Fruit fly (Drosophila melanogaster): ENCODE results near the gene ogre.

Gene ogre

dm6 chrX:6991286-6991685 is at the start of gene ogre:
Gene ogre, minus strand, starts transcription at chrX:6991318.
- TF ChIP-seq Dif (GFP tag; optimal IDR thresholded peaks at IDR 0.05; ENCODE audit: partially characterized antibody) = peak; percentile 45
- no peak for TF ChIP-seq rgr (GFP tag; optimal IDR thresholded peaks at IDR 0.05)
- TF ChIP-seq Vsx2 (GFP tag; optimal IDR thresholded peaks at IDR 0.05; ENCODE audit: partially characterized antibody) = peak; percentile 43

- TF ChIP-seq N (GFP tag; optimal IDR thresholded peaks at IDR 0.05) = no peak
- TF ChIP-seq CrebA (GFP tag; optimal IDR thresholded peaks at IDR 0.05; ENCODE audit: borderline replicate concordance) = no peak
- TF ChIP-seq dmrt93B (GFP tag; optimal IDR thresholded peaks at IDR 0.05) = no peak
- TF ChIP-seq lola (GFP tag; optimal IDR thresholded peaks at IDR 0.05) = no peak
- no peak for TF ChIP-seq Myc (optimal IDR thresholded peaks at IDR 0.05)
Observed at dm6 chrX:7040205-7040866, 49.2 kb upstream of the ogre start, which contains the start of gene CG14427. Gene CG14427, plus strand, starts transcription at chrX:7040603.

- TF ChIP-seq br (GFP tag; optimal IDR thresholded peaks at IDR 0.05) (no peak), Hr78 (GFP tag; optimal IDR thresholded peaks at IDR 0.05) (no peak), Dfd (GFP tag; optimal IDR thresholded peaks at IDR 0.05) (no peak), Myc (optimal IDR thresholded peaks at IDR 0.05) (no peak), CrebA (GFP tag; optimal IDR thresholded peaks at IDR 0.05; ENCODE audit: borderline replicate concordance) (no peak), psq (GFP tag; optimal IDR thresholded peaks at IDR 0.05) (no peak), lola (GFP tag; optimal IDR thresholded peaks at IDR 0.05) (no peak), brk (GFP tag; optimal IDR thresholded peaks at IDR 0.05) (no peak), sv (GFP tag; optimal IDR thresholded peaks at IDR 0.05) (no peak), foxo (GFP tag; optimal IDR thresholded peaks at IDR 0.05) (no peak), woc (GFP tag; optimal IDR thresholded peaks at IDR 0.05) (no peak), dsf (GFP tag; optimal IDR thresholded peaks at IDR 0.05; ENCODE audit: borderline replicate concordance) (no peak), CG32264 (GFP tag; optimal IDR thresholded peaks at IDR 0.05) (no peak), Hr83 (GFP tag; optimal IDR thresholded peaks at IDR 0.05; ENCODE audit: poor library complexity, severe bottlenecking) (no peak), dl (GFP tag; optimal IDR thresholded peaks at IDR 0.05; ENCODE audit: insufficient read depth in 1 of 2, partially characterized antibody in 2 of 2) (no peak), N (GFP tag; optimal IDR thresholded peaks at IDR 0.05) (no peak), rgr (GFP tag; optimal IDR thresholded peaks at IDR 0.05) (no peak)
Observed at dm6 chrX:7037061-7037460, 45.9 kb upstream of the ogre start.

dm6 chrX:7034892-7035291 is 43.8 kb upstream of the ogre start:
- TF ChIP-seq h (GFP tag; optimal IDR thresholded peaks at IDR 0.05) = no peak
- TF ChIP-seq rgr (GFP tag; optimal IDR thresholded peaks at IDR 0.05) = no peak
- no peak for TF ChIP-seq dmrt93B (GFP tag; optimal IDR thresholded peaks at IDR 0.05)
- TF ChIP-seq HLH106 (tag; optimal IDR thresholded peaks at IDR 0.05) = no peak
- no peak for TF ChIP-seq OdsH (GFP tag; optimal IDR thresholded peaks at IDR 0.05)
- no peak for TF ChIP-seq fru (GFP tag; optimal IDR thresholded peaks at IDR 0.05)
- no peak for TF ChIP-seq sv (GFP tag; optimal IDR thresholded peaks at IDR 0.05)
- TF ChIP-seq Abd-B (GFP tag; optimal IDR thresholded peaks at IDR 0.05) = no peak
- TF ChIP-seq dsf (GFP tag; optimal IDR thresholded peaks at IDR 0.05; ENCODE audit: borderline replicate concordance) = no peak

dm6 chrX:7014931-7015428 is 23.9 kb upstream of the ogre start:
- TF ChIP-seq Abd-B (GFP tag; optimal IDR thresholded peaks at IDR 0.05) = no peak
- no peak for TF ChIP-seq usp (GFP tag; optimal IDR thresholded peaks at IDR 0.05)
- peak; percentile 38 for TF ChIP-seq HLH106 (tag; optimal IDR thresholded peaks at IDR 0.05)
- TF ChIP-seq tai (GFP tag; optimal IDR thresholded peaks at IDR 0.05) = peak; percentile 68
- no peak for TF ChIP-seq Dif (GFP tag; optimal IDR thresholded peaks at IDR 0.05; ENCODE audit: partially characterized antibody)
- no peak for TF ChIP-seq CG9705 (GFP tag; optimal IDR thresholded peaks at IDR 0.05)
- TF ChIP-seq Rel (GFP tag; optimal IDR thresholded peaks at IDR 0.05) = no peak
- TF ChIP-seq Rel (tag; optimal IDR thresholded peaks at IDR 0.05) = peak; percentile 8
- peak; percentile 57 for TF ChIP-seq Hnf4 (GFP tag; optimal IDR thresholded peaks at IDR 0.05)
- TF ChIP-seq CrebA (GFP tag; optimal IDR thresholded peaks at IDR 0.05; ENCODE audit: borderline replicate concordance) = no peak
- no peak for TF ChIP-seq lola (GFP tag; optimal IDR thresholded peaks at IDR 0.05)
- TF ChIP-seq br (GFP tag; optimal IDR thresholded peaks at IDR 0.05) = peak; percentile 10
- no peak for TF ChIP-seq dmrt93B (GFP tag; optimal IDR thresholded peaks at IDR 0.05)
- TF ChIP-seq Hr83 (GFP tag; optimal IDR thresholded peaks at IDR 0.05; ENCODE audit: poor library complexity, severe bottlenecking) = peak; percentile 0
- no peak for TF ChIP-seq Dfd (GFP tag; optimal IDR thresholded peaks at IDR 0.05)
- TF ChIP-seq rgr (GFP tag; optimal IDR thresholded peaks at IDR 0.05) = peak; percentile 34
- peak; percentile 43 for TF ChIP-seq fru (GFP tag; optimal IDR thresholded peaks at IDR 0.05)
- no peak for TF ChIP-seq Mio (GFP tag; optimal IDR thresholded peaks at IDR 0.05)
- no peak for TF ChIP-seq Hr78 (GFP tag; optimal IDR thresholded peaks at IDR 0.05)
- TF ChIP-seq ey (GFP tag; optimal IDR thresholded peaks at IDR 0.05) = peak; percentile 69
- TF ChIP-seq foxo (GFP tag; optimal IDR thresholded peaks at IDR 0.05) = peak; percentile 8 to 78
- peak; percentile 66 for TF ChIP-seq sv (GFP tag; optimal IDR thresholded peaks at IDR 0.05)
- peak; percentile 48 for TF ChIP-seq Myc (optimal IDR thresholded peaks at IDR 0.05)
- TF ChIP-seq Jra (GFP tag; optimal IDR thresholded peaks at IDR 0.05) = peak; percentile 5
- no peak for TF ChIP-seq GATAd (GFP tag; optimal IDR thresholded peaks at IDR 0.05)
- peak; percentile 22 for TF ChIP-seq h (GFP tag; optimal IDR thresholded peaks at IDR 0.05)
- no peak for TF ChIP-seq sage (GFP tag; optimal IDR thresholded peaks at IDR 0.05)
- TF ChIP-seq Sp1 (GFP tag; optimal IDR thresholded peaks at IDR 0.05) = peak; percentile 5
- no peak for TF ChIP-seq psq (GFP tag; optimal IDR thresholded peaks at IDR 0.05)
- no peak for TF ChIP-seq jim (GFP tag; optimal IDR thresholded peaks at IDR 0.05)
- no peak for TF ChIP-seq CG32264 (GFP tag; optimal IDR thresholded peaks at IDR 0.05)
